Worm (Caenorhabditis elegans) whole organism, L4 larva: ENCODE data around the gene W01C8.5.

Experiments
- F37D6.2 ChIP-seq: sonication (generic microtip); optimal IDR thresholded peaks from 2 replicates; lab custom pipeline; 2016; ENCODE audit warnings: mild to moderate bottlenecking, missing genetic modification characterization, missing compliant biosample characterization
- Y48G9A.11 ChIP-seq: fragments of 200-800 bp; sonication (Bioruptor generic); IDR thresholded peaks from 2 replicates; pipeline ENCODE4 v1.3.6; 2022; ENCODE audit warnings: missing genetic modification reagents, missing genetic modification characterization, missing compliant biosample characterization
- ama-1 ChIP-seq: fragments of 150-350 bp; optimal IDR thresholded peaks from 2 replicates; lab custom pipeline; 2014; ENCODE audit warnings: inconsistent platforms, mixed read lengths
- cey-2 ChIP-seq: sonication (generic microtip); optimal IDR thresholded peaks from 3 replicates; lab custom pipeline; 2017; ENCODE audit warnings: missing genetic modification characterization, mild to moderate bottlenecking, missing compliant biosample characterization, antibody characterized with exemption, borderline replicate concordance; ENCODE audit not compliant: insufficient read depth
- daf-12 ChIP-seq: fragments of 150-350 bp; optimal IDR thresholded peaks from 2 replicates; lab custom pipeline; 2014; ENCODE audit warnings: missing biosample characterization, missing genetic modification reagents, missing genetic modification characterization
- dmd-6 ChIP-seq: fragments of 200-800 bp; sonication (Bioruptor generic); IDR thresholded peaks from 2 replicates; pipeline ENCODE4 v1.3.6; 2022; ENCODE audit warnings: missing genetic modification reagents, missing genetic modification characterization, missing compliant biosample characterization
- dpl-1 ChIP-seq: fragments of 150-350 bp; optimal IDR thresholded peaks from 2 replicates; lab custom pipeline; 2014; ENCODE audit warnings: missing biosample characterization, missing genetic modification reagents, missing genetic modification characterization
- lin-15B ChIP-seq: fragments of 150-350 bp; sonication (generic microtip); optimal IDR thresholded peaks from 3 replicates; lab custom pipeline; 2014; ENCODE audit warnings: missing biosample characterization, missing genetic modification characterization
- mep-1 ChIP-seq: fragments of 150-350 bp; sonication (generic microtip); optimal IDR thresholded peaks from 3 replicates; lab custom pipeline; 2014; ENCODE audit warnings: missing biosample characterization, missing genetic modification characterization
- nhr-237 ChIP-seq: sonication (generic microtip); optimal IDR thresholded peaks from 2 replicates; lab custom pipeline; 2017; ENCODE audit warnings: missing biosample characterization, missing genetic modification characterization
- nhr-77 ChIP-seq: fragments of 150-350 bp; optimal IDR thresholded peaks from 2 replicates; lab custom pipeline; 2014; ENCODE audit warnings: missing biosample characterization, missing genetic modification characterization
- ztf-11 ChIP-seq: fragments of 150-350 bp; optimal IDR thresholded peaks from 2 replicates; lab custom pipeline; 2014; ENCODE audit warnings: missing biosample characterization, missing genetic modification characterization

DNA sequence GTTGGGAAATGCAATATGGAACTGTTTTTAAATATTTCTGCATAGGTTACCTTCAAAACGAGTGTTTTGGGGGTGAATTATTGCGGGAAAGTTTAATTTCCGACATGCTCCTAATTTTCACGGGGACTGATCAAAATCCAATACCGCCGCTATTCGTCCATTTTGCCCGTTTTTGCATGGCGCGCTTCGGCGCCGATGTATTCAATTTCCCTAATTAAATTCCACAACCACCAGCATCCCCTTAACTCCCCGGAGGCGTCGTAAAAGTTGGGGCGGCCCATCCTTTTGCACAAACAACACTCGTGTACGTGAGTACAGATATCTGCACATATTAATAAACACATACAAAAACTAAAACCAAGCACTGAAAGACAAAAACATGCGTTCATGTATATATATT lies 27.4 kb upstream of the W01C8.5 start:
- TF ChIP-seq ama-1 (lab: Kevin White, UChicago) (no peak), cey-2 (tag; lab: Kevin White, UChicago) (no peak), ztf-11 (tag; lab: Kevin White, UChicago) (no peak), dmd-6 (no peak), dpl-1 (no peak), mep-1 (no peak), Y48G9A.11 (GFP tag; lab: Robert Waterston, UW) (no peak), nhr-237 (tag; lab: Kevin White, UChicago) (no peak), nhr-77 (tag; lab: Kevin White, UChicago) (no peak), lin-15B (tag; lab: Kevin White, UChicago) (no peak), F37D6.2 (tag; lab: Kevin White, UChicago) (no peak), daf-12 (tag; lab: Kevin White, UChicago) (no peak)
